Worm (Caenorhabditis elegans) whole organism, late embryonic: ENCODE results near the gene famp-1.

Experiments
- C08G9.2 ChIP-seq: sonication (generic microtip); optimal IDR thresholded peaks from 2 replicates; lab custom pipeline; 2016; ENCODE audit warnings: mild to moderate bottlenecking, missing genetic modification characterization, moderate library complexity, missing compliant biosample characterization
- F13H6.1 ChIP-seq: sonication (generic microtip); optimal IDR thresholded peaks from 2 replicates; lab custom pipeline; 2016; ENCODE audit warnings: missing genetic modification characterization, missing compliant biosample characterization
- K02D7.2 ChIP-seq: sonication (generic microtip); optimal IDR thresholded peaks from 2 replicates; lab custom pipeline; 2017; ENCODE audit warnings: mild to moderate bottlenecking, missing genetic modification characterization, missing compliant biosample characterization
- T23F11.4 ChIP-seq: fragments of 200-800 bp; sonication (Bioruptor generic); optimal IDR thresholded peaks from 2 replicates; lab custom pipeline; 2018; ENCODE audit warnings: mild to moderate bottlenecking, missing genetic modification characterization, missing compliant biosample characterization
- ahr-1 ChIP-seq: sonication (generic microtip); optimal IDR thresholded peaks from 2 replicates; lab custom pipeline; 2016; ENCODE audit warnings: missing genetic modification characterization, missing compliant biosample characterization
- ceh-18 ChIP-seq: sonication (generic microtip); optimal IDR thresholded peaks from 2 replicates; lab custom pipeline; 2016; ENCODE audit warnings: missing genetic modification characterization, missing compliant biosample characterization
- ceh-19 ChIP-seq: fragments of 200-800 bp; sonication (Bioruptor generic); optimal IDR thresholded peaks from 2 replicates; lab custom pipeline; 2018; ENCODE audit warnings: mild to moderate bottlenecking, missing genetic modification characterization, missing compliant biosample characterization
- ceh-30 ChIP-seq: fragments of 150-350 bp; optimal IDR thresholded peaks from 2 replicates; lab custom pipeline; 2014; ENCODE audit warnings: missing biosample characterization, missing genetic modification characterization
- ceh-31 ChIP-seq: sonication (generic microtip); optimal IDR thresholded peaks from 2 replicates; lab custom pipeline; 2016; ENCODE audit warnings: missing genetic modification characterization, missing compliant biosample characterization
- ceh-45 ChIP-seq: fragments of 200-800 bp; sonication (Bioruptor generic); IDR thresholded peaks from 2 replicates; pipeline ENCODE4 v1.3.6; 2022; ENCODE audit warnings: missing genetic modification reagents, missing genetic modification characterization, missing compliant biosample characterization
- ceh-9 ChIP-seq: sonication (generic microtip); optimal IDR thresholded peaks from 2 replicates; lab custom pipeline; 2016; ENCODE audit warnings: mild to moderate bottlenecking, missing genetic modification characterization, inconsistent platforms, missing compliant biosample characterization
- dmd-4 ChIP-seq: sonication (generic microtip); optimal IDR thresholded peaks from 2 replicates; lab custom pipeline; 2016; ENCODE audit warnings: borderline replicate concordance, missing genetic modification characterization, missing compliant biosample characterization
- elt-4 ChIP-seq: sonication (generic microtip); optimal IDR thresholded peaks from 2 replicates; lab custom pipeline; 2016; ENCODE audit warnings: missing genetic modification characterization, missing compliant biosample characterization
- ets-4 ChIP-seq: sonication (generic microtip); optimal IDR thresholded peaks from 2 replicates; lab custom pipeline; 2016; ENCODE audit warnings: missing genetic modification characterization, missing compliant biosample characterization
- eyg-1 ChIP-seq: sonication (generic microtip); optimal IDR thresholded peaks from 2 replicates; lab custom pipeline; 2016; ENCODE audit warnings: missing genotype, missing genetic modification characterization, missing compliant biosample characterization
- fkh-6 ChIP-seq: sonication (generic microtip); optimal IDR thresholded peaks from 2 replicates; lab custom pipeline; 2016; ENCODE audit warnings: missing genetic modification characterization, missing compliant biosample characterization
- hlh-13 ChIP-seq: fragments of 200-800 bp; sonication (Bioruptor generic); optimal IDR thresholded peaks from 2 replicates; lab custom pipeline; 2018; ENCODE audit warnings: mild to moderate bottlenecking, missing genetic modification characterization, missing compliant biosample characterization
- hlh-30 ChIP-seq: sonication (generic microtip); optimal IDR thresholded peaks from 2 replicates; lab custom pipeline; 2017; ENCODE audit warnings: antibody characterized with exemption, missing genetic modification characterization, missing compliant biosample characterization; ENCODE audit not compliant: insufficient read depth
- madf-2 ChIP-seq: sonication (generic microtip); optimal IDR thresholded peaks from 2 replicates; lab custom pipeline; 2017; ENCODE audit warnings: missing genetic modification characterization, missing compliant biosample characterization
- npax-4 ChIP-seq: sonication (generic microtip); optimal IDR thresholded peaks from 2 replicates; lab custom pipeline; 2016; ENCODE audit warnings: missing genetic modification characterization, missing compliant biosample characterization
- pat-9 ChIP-seq: fragments of 200-800 bp; sonication (Bioruptor generic); optimal IDR thresholded peaks from 2 replicates; lab custom pipeline; 2018; ENCODE audit warnings: mild to moderate bottlenecking, missing genetic modification characterization, moderate library complexity, missing compliant biosample characterization
- pax-1 ChIP-seq: fragments of 150-350 bp; optimal IDR thresholded peaks from 2 replicates; lab custom pipeline; 2014; ENCODE audit warnings: missing biosample characterization, missing genetic modification characterization
- pha-2 ChIP-seq: sonication (generic microtip); optimal IDR thresholded peaks from 2 replicates; lab custom pipeline; 2017; ENCODE audit warnings: mild to moderate bottlenecking, missing genetic modification characterization, missing compliant biosample characterization
- pha-4 ChIP-seq: fragments of 150-350 bp; optimal IDR thresholded peaks from 2 replicates; lab custom pipeline; 2018; ENCODE audit warnings: missing biosample characterization, missing genetic modification reagents, missing genetic modification characterization
- pqm-1 ChIP-seq: sonication (generic microtip); optimal IDR thresholded peaks from 2 replicates; lab custom pipeline; 2016; ENCODE audit warnings: missing genetic modification characterization, missing compliant biosample characterization
- pros-1 ChIP-seq: fragments of 150-350 bp; optimal IDR thresholded peaks from 2 replicates; lab custom pipeline; 2014; ENCODE audit warnings: missing biosample characterization, missing genetic modification reagents, missing genetic modification characterization
- rnt-1 ChIP-seq: sonication (generic microtip); optimal IDR thresholded peaks from 2 replicates; lab custom pipeline; 2016; ENCODE audit warnings: missing genetic modification characterization, missing compliant biosample characterization
- sox-2 ChIP-seq: fragments of 200-800 bp; sonication (Bioruptor generic); IDR thresholded peaks from 2 replicates; pipeline ENCODE4 v1.3.6; 2022; ENCODE audit warnings: missing genetic modification reagents, missing genetic modification characterization, missing compliant biosample characterization
- sox-4 ChIP-seq: sonication (generic microtip); optimal IDR thresholded peaks from 2 replicates; lab custom pipeline; 2017; ENCODE audit warnings: mild to moderate bottlenecking, missing genetic modification characterization, inconsistent platforms, missing compliant biosample characterization
- syd-9 ChIP-seq: sonication (generic microtip); optimal IDR thresholded peaks from 2 replicates; lab custom pipeline; 2016; ENCODE audit warnings: mild to moderate bottlenecking, missing genetic modification characterization, moderate library complexity, missing compliant biosample characterization
- tbx-7 ChIP-seq: sonication (generic microtip); optimal IDR thresholded peaks from 2 replicates; lab custom pipeline; 2016; ENCODE audit warnings: missing genotype, missing genetic modification characterization, missing compliant biosample characterization
- unc-3 ChIP-seq, 2 experiments: fragments of 200-800 bp in 1 of 2; sonication (Bioruptor generic) in 1 of 2; sonication (generic microtip) in 1 of 2; conservative IDR thresholded peaks in 1 of 2; optimal IDR thresholded peaks in 1 of 2; 2 replicates each; pipeline versions ENCODE4 v1.3.6 to Lab custom; 2016 to 2022; ENCODE audit warnings: missing compliant biosample characterization in 2 of 2, missing genetic modification characterization in 2 of 2, missing genetic modification reagents in 1 of 2
- unc-42 ChIP-seq: sonication (generic microtip); optimal IDR thresholded peaks from 2 replicates; lab custom pipeline; 2016; ENCODE audit warnings: missing genotype, missing genetic modification characterization, missing compliant biosample characterization
- unc-86 ChIP-seq: sonication (generic microtip); optimal IDR thresholded peaks from 2 replicates; lab custom pipeline; 2016; ENCODE audit warnings: missing genetic modification characterization, missing compliant biosample characterization
- zip-5 ChIP-seq: sonication (generic microtip); optimal IDR thresholded peaks from 2 replicates; lab custom pipeline; 2016; ENCODE audit warnings: missing genetic modification characterization, missing compliant biosample characterization
- ztf-16 ChIP-seq: sonication (generic microtip); optimal IDR thresholded peaks from 2 replicates; lab custom pipeline; 2017; ENCODE audit warnings: missing genetic modification characterization, missing compliant biosample characterization

Gene famp-1

DNA sequence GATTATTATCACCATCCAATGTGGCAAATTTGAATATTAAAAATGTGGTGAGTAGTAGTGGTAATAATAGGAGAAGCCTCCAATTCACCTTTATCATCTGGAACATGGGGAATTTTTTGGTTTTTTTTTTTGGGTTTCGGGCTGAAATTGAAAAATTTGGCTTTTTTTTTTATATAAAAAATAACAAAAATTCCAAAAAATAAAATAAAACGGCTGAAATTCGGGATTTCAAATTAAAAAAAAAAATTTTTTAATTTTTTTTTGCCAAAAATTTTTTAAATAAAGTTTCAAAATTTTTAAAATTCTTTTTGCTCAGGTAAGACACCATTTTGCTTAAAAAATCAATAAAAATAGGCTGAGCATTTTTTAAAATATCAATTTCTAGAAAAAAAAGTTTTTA lies at the start of gene famp-1:
TSS of gene famp-1 (minus strand) at position 101 of the 400 bp plus-strand sequence.
- no peak for TF ChIP-seq unc-86 (tag; lab: Kevin White, UChicago)
- no peak for TF ChIP-seq tbx-7
- TF ChIP-seq sox-2 (GFP tag; lab: Robert Waterston, UW), result no peak
- TF ChIP-seq ztf-16 (tag; lab: Kevin White, UChicago), result no peak
- TF ChIP-seq sox-4 (tag; lab: Kevin White, UChicago), result no peak
- no peak for TF ChIP-seq hlh-13 (GFP tag; lab: Kevin White, UChicago)
- no peak for TF ChIP-seq npax-4 (tag; lab: Kevin White, UChicago)
- TF ChIP-seq pqm-1, result no peak
- TF ChIP-seq pax-1, result no peak
- TF ChIP-seq ahr-1 (tag; lab: Kevin White, UChicago), result no peak
- TF ChIP-seq zip-5 (tag; lab: Kevin White, UChicago), result no peak
- no peak for TF ChIP-seq unc-3 (GFP tag; conservative IDR thresholded peaks at IDR 0.05; lab: Robert Waterston, UW)
- no peak for TF ChIP-seq unc-3 (tag; optimal IDR thresholded peaks at IDR 0.05; lab: Kevin White, UChicago)
- TF ChIP-seq pros-1 (tag; lab: Kevin White, UChicago), result no peak
- TF ChIP-seq hlh-30 (tag; lab: Kevin White, UChicago), result no peak
- TF ChIP-seq dmd-4 (tag; lab: Kevin White, UChicago), result no peak
- TF ChIP-seq elt-4 (tag; lab: Kevin White, UChicago), result no peak
- TF ChIP-seq eyg-1 (tag; lab: Kevin White, UChicago), result no peak
- no peak for TF ChIP-seq ceh-45 (GFP tag; lab: Robert Waterston, UW)
- no peak for TF ChIP-seq ets-4
- TF ChIP-seq madf-2 (tag; lab: Kevin White, UChicago), result no peak

- TF ChIP-seq elt-4 (tag; lab: Kevin White, UChicago), result no peak
- no peak for TF ChIP-seq fkh-6 (tag; lab: Kevin White, UChicago)
- TF ChIP-seq ceh-19 (GFP tag; lab: Kevin White, UChicago), result no peak
- no peak for TF ChIP-seq C08G9.2
- TF ChIP-seq pat-9 (tag; lab: Kevin White, UChicago), result no peak
- TF ChIP-seq npax-4 (tag; lab: Kevin White, UChicago), result no peak
- TF ChIP-seq pha-2, result no peak
- TF ChIP-seq pqm-1, result no peak
- no peak for TF ChIP-seq unc-42 (tag; lab: Kevin White, UChicago)
- TF ChIP-seq ceh-30 (tag; lab: Kevin White, UChicago), result no peak
- TF ChIP-seq ceh-9 (tag; lab: Kevin White, UChicago), result no peak
- no peak for TF ChIP-seq K02D7.2 (tag; lab: Kevin White, UChicago)
- TF ChIP-seq, all 69 proteins: peak for 0
Observed at ce11 chrIV:2311554-2311953, 48.1 kb upstream of the famp-1 start.

ce11 chrIV:2308203-2308602 lies 44.7 kb upstream of the famp-1 start:
- no peak for TF ChIP-seq sox-2 (GFP tag; lab: Robert Waterston, UW)
- TF ChIP-seq hlh-30 (tag; lab: Kevin White, UChicago), result no peak
- TF ChIP-seq ceh-9 (tag; lab: Kevin White, UChicago), result no peak
- no peak for TF ChIP-seq eyg-1 (tag; lab: Kevin White, UChicago)
- no peak for TF ChIP-seq tbx-7
- TF ChIP-seq C08G9.2, result no peak
- TF ChIP-seq npax-4 (tag; lab: Kevin White, UChicago), result no peak
- TF ChIP-seq F13H6.1 (tag; lab: Kevin White, UChicago), result no peak
- TF ChIP-seq syd-9, result no peak
- TF ChIP-seq pqm-1, result no peak
- no peak for TF ChIP-seq fkh-6 (tag; lab: Kevin White, UChicago)
- TF ChIP-seq ceh-18 (tag; lab: Kevin White, UChicago), result no peak
- no peak for TF ChIP-seq T23F11.4 (GFP tag; lab: Kevin White, UChicago)

- TF ChIP-seq ceh-31 (tag; lab: Kevin White, UChicago) (no peak), pha-4 (tag; lab: Kevin White, UChicago) (no peak), madf-2 (tag; lab: Kevin White, UChicago) (no peak), K02D7.2 (tag; lab: Kevin White, UChicago) (peak; percentile 17), rnt-1 (tag; lab: Kevin White, UChicago) (no peak), tbx-7 (no peak), elt-4 (tag; lab: Kevin White, UChicago) (no peak), zip-5 (tag; lab: Kevin White, UChicago) (no peak)
Observed at ce11 chrIV:2307374-2307773, 43.9 kb upstream of the famp-1 start.
